Worm (Caenorhabditis elegans) whole organism, L4 larva: Measurements from ENCODE around the gene cul-1.

Experiments used
- D1046.2 ChIP-seq: fragments of 200-800 bp; sonication (Bioruptor generic); IDR thresholded peaks from 2 replicates; pipeline ENCODE4 v1.3.6; 2022; ENCODE audit warnings: missing genetic modification characterization, missing compliant biosample characterization
- F10B5.3 ChIP-seq: sonication (generic microtip); optimal IDR thresholded peaks from 2 replicates; lab custom pipeline; 2016; ENCODE audit warnings: mild to moderate bottlenecking, missing genetic modification characterization, missing compliant biosample characterization
- F37D6.2 ChIP-seq: sonication (generic microtip); optimal IDR thresholded peaks from 2 replicates; lab custom pipeline; 2016; ENCODE audit warnings: mild to moderate bottlenecking, missing genetic modification characterization, missing compliant biosample characterization
- F44E2.7 ChIP-seq: fragments of 200-800 bp; sonication (Bioruptor generic); IDR thresholded peaks from 2 replicates; pipeline ENCODE4 v2.1.2; 2022; ENCODE audit warnings: missing genetic modification characterization, missing compliant biosample characterization
- R02D3.7 ChIP-seq: fragments of 150-350 bp; sonication (generic microtip); optimal IDR thresholded peaks from 3 replicates; lab custom pipeline; 2014; ENCODE audit warnings: missing biosample characterization, missing genetic modification characterization
- T20F7.1 ChIP-seq: fragments of 200-800 bp; sonication (Bioruptor generic); optimal IDR thresholded peaks from 2 replicates; lab custom pipeline; 2018; ENCODE audit warnings: mild to moderate bottlenecking, missing genetic modification characterization, missing compliant biosample characterization
- T26A8.4 ChIP-seq: fragments of 200-800 bp; sonication (Bioruptor generic); IDR thresholded peaks from 2 replicates; pipeline ENCODE4 v1.3.6; 2022; ENCODE audit warnings: missing genetic modification characterization, missing compliant biosample characterization
- Y48G9A.11 ChIP-seq: fragments of 200-800 bp; sonication (Bioruptor generic); IDR thresholded peaks from 2 replicates; pipeline ENCODE4 v1.3.6; 2022; ENCODE audit warnings: missing genetic modification reagents, missing genetic modification characterization, missing compliant biosample characterization
- Y75B8A.6 ChIP-seq: fragments of 200-800 bp; sonication (Bioruptor generic); IDR thresholded peaks from 2 replicates; pipeline ENCODE4 v1.3.6; 2022; ENCODE audit warnings: missing genetic modification reagents, missing genetic modification characterization, missing compliant biosample characterization
- ZK337.2 ChIP-seq: fragments of 200-800 bp; sonication (Bioruptor generic); IDR thresholded peaks from 2 replicates; pipeline ENCODE4 v1.3.6; 2022; ENCODE audit warnings: missing genetic modification reagents, missing genetic modification characterization, missing compliant biosample characterization
- ama-1 ChIP-seq: fragments of 150-350 bp; optimal IDR thresholded peaks from 2 replicates; lab custom pipeline; 2014; ENCODE audit warnings: inconsistent platforms, mixed read lengths
- attf-4 ChIP-seq: sonication (generic microtip); optimal IDR thresholded peaks from 3 replicates; lab custom pipeline; 2017; ENCODE audit warnings: missing biosample characterization, missing genetic modification characterization
- ceh-20 ChIP-seq: fragments of 200-800 bp; sonication (Bioruptor generic); IDR thresholded peaks from 2 replicates; pipeline ENCODE4 v1.3.6; 2022; ENCODE audit warnings: missing genetic modification reagents, missing genetic modification characterization, missing compliant biosample characterization
- ceh-32 ChIP-seq: sonication (generic microtip); optimal IDR thresholded peaks from 2 replicates; lab custom pipeline; 2016; ENCODE audit warnings: mild to moderate bottlenecking, missing genetic modification characterization, missing compliant biosample characterization; ENCODE audit not compliant: poor library complexity
- ces-1 ChIP-seq: fragments of 150-350 bp; sonication (generic microtip); optimal IDR thresholded peaks from 4 replicates; lab custom pipeline; 2014; ENCODE audit warnings: missing biosample characterization, missing genetic modification reagents, missing genetic modification characterization
- ctbp-1 ChIP-seq: fragments of 200-800 bp; sonication (Bioruptor generic); IDR thresholded peaks from 2 replicates; pipeline ENCODE4 v1.3.6; 2022; ENCODE audit warnings: missing genetic modification reagents, missing genetic modification characterization, missing compliant biosample characterization
- daf-19 ChIP-seq: fragments of 200-800 bp; sonication (Bioruptor generic); conservative IDR thresholded peaks from 2 replicates; pipeline ENCODE4 v1.3.6; 2022; ENCODE audit warnings: missing genetic modification characterization, missing compliant biosample characterization
- daf-8 ChIP-seq: fragments of 200-800 bp; sonication (Bioruptor generic); IDR thresholded peaks from 2 replicates; pipeline ENCODE4 v1.3.6; 2022; ENCODE audit warnings: missing genetic modification characterization, missing compliant biosample characterization
- dmd-9 ChIP-seq: fragments of 200-800 bp; sonication (Bioruptor generic); IDR thresholded peaks from 2 replicates; pipeline ENCODE4 v1.3.6; 2022; ENCODE audit warnings: missing genetic modification reagents, missing genetic modification characterization, missing compliant biosample characterization
- duxl-1 ChIP-seq: sonication (generic microtip); optimal IDR thresholded peaks from 2 replicates; lab custom pipeline; 2016; ENCODE audit warnings: mild to moderate bottlenecking, missing genetic modification characterization, moderate library complexity, missing compliant biosample characterization; ENCODE audit not compliant: poor library complexity
- fos-1 ChIP-seq: fragments of 150-350 bp; optimal IDR thresholded peaks from 2 replicates; lab custom pipeline; 2014; ENCODE audit warnings: missing biosample characterization, missing genetic modification characterization
- hif-1 ChIP-seq, 2 experiments: sonication (generic microtip); optimal IDR thresholded peaks; 2 replicates each; lab custom pipeline; 2016 to 2017; ENCODE audit warnings: missing compliant biosample characterization in 2 of 2, missing genetic modification characterization in 2 of 2, missing genetic modification reagents in 2 of 2, missing genotype in 2 of 2, mild to moderate bottlenecking in 1 of 2
- hlh-11 ChIP-seq: fragments of 200-800 bp; sonication (Bioruptor generic); optimal IDR thresholded peaks from 2 replicates; lab custom pipeline; 2018; ENCODE audit warnings: mild to moderate bottlenecking, missing genetic modification characterization, missing compliant biosample characterization
- hlh-30 ChIP-seq: sonication (generic microtip); optimal IDR thresholded peaks from 2 replicates; lab custom pipeline; 2017; ENCODE audit warnings: antibody characterized with exemption, mild to moderate bottlenecking, missing genetic modification characterization, missing compliant biosample characterization; ENCODE audit not compliant: insufficient read depth
- hmg-1.1 ChIP-seq: fragments of 200-800 bp; sonication (Bioruptor generic); IDR thresholded peaks from 2 replicates; pipeline ENCODE4 v1.3.6; 2022; ENCODE audit warnings: missing genetic modification reagents, missing genetic modification characterization, missing compliant biosample characterization
- lin-29 ChIP-seq: fragments of 200-800 bp; sonication (Bioruptor generic); IDR thresholded peaks from 2 replicates; pipeline ENCODE4 v1.3.6; 2022; ENCODE audit warnings: missing genetic modification reagents, missing genetic modification characterization, missing compliant biosample characterization
- lsy-2 ChIP-seq, 2 experiments: fragments of 150-350 bp in 1 of 2; sonication (generic microtip) in 1 of 2; optimal IDR thresholded peaks; 2 replicates each; lab custom pipeline; 2014 to 2017; ENCODE audit warnings: missing biosample characterization in 2 of 2, missing genetic modification characterization in 2 of 2
- madf-9 ChIP-seq: fragments of 200-800 bp; sonication (Bioruptor generic); conservative IDR thresholded peaks from 2 replicates; pipeline ENCODE4 v1.3.6; 2022; ENCODE audit warnings: missing genetic modification reagents, missing genetic modification characterization, missing compliant biosample characterization
- mep-1 ChIP-seq: fragments of 150-350 bp; sonication (generic microtip); optimal IDR thresholded peaks from 3 replicates; lab custom pipeline; 2014; ENCODE audit warnings: missing biosample characterization, missing genetic modification characterization
- mes-2 ChIP-seq: sonication (generic microtip); optimal IDR thresholded peaks from 2 replicates; lab custom pipeline; 2016; ENCODE audit warnings: missing genotype, mild to moderate bottlenecking, missing genetic modification characterization, missing compliant biosample characterization; ENCODE audit not compliant: poor library complexity, severe bottlenecking
- mxl-2 ChIP-seq: fragments of 200-800 bp; sonication (Bioruptor generic); conservative IDR thresholded peaks from 2 replicates; pipeline ENCODE4 v1.3.6; 2022; ENCODE audit warnings: missing genetic modification reagents, missing genetic modification characterization, missing compliant biosample characterization
- nhr-102 ChIP-seq: sonication (generic microtip); optimal IDR thresholded peaks from 2 replicates; lab custom pipeline; 2016; ENCODE audit warnings: mild to moderate bottlenecking, missing genetic modification characterization, moderate library complexity, missing compliant biosample characterization
- nhr-25 ChIP-seq: sonication (generic microtip); optimal IDR thresholded peaks from 2 replicates; lab custom pipeline; 2017; ENCODE audit warnings: missing genetic modification characterization, mild to moderate bottlenecking, missing compliant biosample characterization, antibody characterized with exemption, moderate library complexity, borderline replicate concordance; ENCODE audit not compliant: insufficient read depth
- nhr-41 ChIP-seq: fragments of 200-800 bp; sonication (Bioruptor generic); IDR thresholded peaks from 2 replicates; pipeline ENCODE4 v1.3.6; 2022; ENCODE audit warnings: missing genetic modification reagents, missing genetic modification characterization, missing compliant biosample characterization
- php-3 ChIP-seq: fragments of 200-800 bp; sonication (Bioruptor generic); IDR thresholded peaks from 2 replicates; pipeline ENCODE4 v1.3.6; 2022; ENCODE audit warnings: missing genetic modification reagents, missing genetic modification characterization, missing compliant biosample characterization
- pqm-1 ChIP-seq: sonication (generic microtip); optimal IDR thresholded peaks from 2 replicates; lab custom pipeline; 2017; ENCODE audit warnings: missing biosample characterization, missing genetic modification characterization
- rbr-2 ChIP-seq: sonication (generic microtip); optimal IDR thresholded peaks from 2 replicates; lab custom pipeline; 2016; ENCODE audit warnings: missing genotype, missing genetic modification characterization, missing compliant biosample characterization
- spr-1 ChIP-seq: sonication (generic microtip); optimal IDR thresholded peaks from 2 replicates; lab custom pipeline; 2016; ENCODE audit warnings: mild to moderate bottlenecking, missing genetic modification characterization, missing compliant biosample characterization
- spr-3 ChIP-seq: fragments of 200-800 bp; sonication (Bioruptor generic); optimal IDR thresholded peaks from 2 replicates; lab custom pipeline; 2018; ENCODE audit warnings: mild to moderate bottlenecking, missing genetic modification characterization, missing compliant biosample characterization
- tra-1 ChIP-seq: fragments of 200-800 bp; sonication (Bioruptor generic); IDR thresholded peaks from 2 replicates; pipeline ENCODE4 v1.3.6; 2022; ENCODE audit warnings: missing genetic modification reagents, missing genetic modification characterization, missing compliant biosample characterization
- unc-130 ChIP-seq: sonication (generic microtip); optimal IDR thresholded peaks from 2 replicates; lab custom pipeline; 2016; ENCODE audit warnings: missing genetic modification reagents, missing genetic modification characterization, missing compliant biosample characterization
- unc-62 ChIP-seq, 3 experiments: fragments of 150-350 bp in 1 of 3; sonication (generic microtip); optimal IDR thresholded peaks in 2 of 3; peaks in 1 of 3; 1 replicate in 1 of 3; 2 replicates in 2 of 3; lab custom pipeline; 2014 to 2017; ENCODE audit warnings: missing biosample characterization in 3 of 3, missing genetic modification characterization in 3 of 3, missing genetic modification reagents in 3 of 3, missing genotype in 1 of 3
- zag-1 ChIP-seq: fragments of 150-350 bp; optimal IDR thresholded peaks from 2 replicates; lab custom pipeline; 2014; ENCODE audit warnings: missing biosample characterization, missing genetic modification characterization
- zfp-2 ChIP-seq: sonication (generic microtip); optimal IDR thresholded peaks from 2 replicates; lab custom pipeline; 2016; ENCODE audit warnings: mild to moderate bottlenecking, missing genetic modification characterization, missing compliant biosample characterization
- zip-2 ChIP-seq: fragments of 150-350 bp; optimal IDR thresholded peaks from 2 replicates; lab custom pipeline; 2014; ENCODE audit warnings: missing biosample characterization, missing genetic modification characterization
- ztf-7 ChIP-seq: fragments of 150-350 bp; optimal IDR thresholded peaks from 2 replicates; lab custom pipeline; 2014; ENCODE audit warnings: missing biosample characterization, missing genetic modification characterization

The cul-1 gene

DNA sequence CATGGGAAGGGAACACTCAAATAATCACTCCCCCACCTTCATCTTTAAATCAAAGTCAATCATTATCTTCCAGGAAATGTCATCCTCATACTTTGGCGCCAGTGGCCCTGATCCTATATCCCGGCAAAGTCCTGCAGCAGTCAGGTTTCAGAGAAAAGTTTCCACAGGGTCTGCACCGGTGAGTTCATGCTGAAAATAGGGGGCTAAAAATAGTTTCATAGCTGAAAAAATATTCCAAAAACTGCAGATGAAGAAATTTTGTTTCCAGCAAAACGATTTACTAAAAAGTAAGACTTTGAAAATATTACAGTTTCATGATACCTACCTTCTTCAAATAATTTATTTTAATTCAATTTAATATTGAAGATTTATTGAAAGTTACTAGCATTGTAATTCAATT lies 17.0 kb downstream of the cul-1 start, which contains the start of gene ptr-25:
ptr-25 (plus strand) TSS at position 73 of the 400 bp plus-strand sequence.
- TF ChIP-seq unc-62 (GFP tag; optimal IDR thresholded peaks at IDR 0.05 in 1 of 2; lab: Kevin White, UChicago) (peak in 1 of 2 experiments; percentile 94), unc-62 (tag; optimal IDR thresholded peaks at IDR 0.05; lab: Kevin White, UChicago) (no peak), lsy-2 (tag; optimal IDR thresholded peaks at IDR 0.05; lab: Kevin White, UChicago) (no peak), F44E2.7 (no peak)

DNA sequence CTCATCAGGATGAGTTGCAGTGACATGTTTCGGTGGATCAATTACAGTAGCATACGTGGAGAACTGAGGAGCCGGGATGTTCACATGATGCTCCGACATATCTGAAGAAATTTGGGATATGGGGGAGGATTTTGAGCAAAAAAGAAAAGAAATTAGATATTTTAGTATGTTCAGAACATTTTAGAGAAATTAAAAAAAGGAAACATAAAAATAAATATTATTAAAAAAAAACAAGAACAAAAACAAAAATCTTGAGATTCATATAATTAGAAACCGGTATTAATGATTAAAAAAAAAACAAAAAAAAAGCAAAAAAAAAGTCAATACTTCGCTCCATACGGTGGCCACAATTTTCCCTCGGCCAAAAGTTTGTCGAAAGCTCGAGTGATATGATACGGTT lies 32.7 kb downstream of the cul-1 start, which contains the start of gene rab-33:
rab-33 (minus strand) TSS at position 101 of the 400 bp plus-strand sequence.
- TF ChIP-seq ceh-20: no peak
- no peak for TF ChIP-seq nhr-25 (tag; lab: Kevin White, UChicago)
- no peak for TF ChIP-seq spr-1 (tag; lab: Kevin White, UChicago)
- no peak for TF ChIP-seq rbr-2 (tag; lab: Kevin White, UChicago)
- no peak for TF ChIP-seq dmd-9 (GFP tag; lab: Robert Waterston, UW)

DNA sequence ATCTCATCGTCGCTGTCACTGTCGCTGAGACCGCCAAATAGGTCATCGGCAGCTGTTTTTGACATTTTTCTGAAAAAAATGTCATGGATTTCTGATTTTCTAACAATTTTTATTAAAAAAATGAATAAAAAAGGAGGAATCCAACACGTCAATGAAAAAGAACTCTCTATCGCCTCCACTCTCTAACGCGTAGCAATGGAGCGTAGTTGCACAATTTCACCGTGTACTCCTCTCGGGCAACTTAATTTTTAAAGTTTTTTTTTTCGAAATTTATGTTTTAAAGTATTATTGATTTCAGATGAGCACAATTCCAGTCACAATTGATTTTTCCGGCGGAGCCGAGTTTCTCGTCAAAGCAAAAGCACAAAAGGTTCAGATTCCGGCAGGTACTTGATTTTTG lies 34.1 kb downstream of the cul-1 start, which contains the start of the genes taf-11.3 and urm-1:
taf-11.3 (minus strand) TSS at position 69 of the 400 bp plus-strand sequence.
urm-1 (plus strand) TSS at position 299 of the 400 bp plus-strand sequence.
- TF ChIP-seq ZK337.2 (GFP tag; lab: Robert Waterston, UW): no peak
- no peak for TF ChIP-seq nhr-41 (GFP tag; lab: Robert Waterston, UW)
- peak; percentile 55 for TF ChIP-seq ztf-7
- TF ChIP-seq hlh-30: peak; percentile 30
- no peak for TF ChIP-seq spr-3 (GFP tag; lab: Kevin White, UChicago)
- TF ChIP-seq daf-19 (GFP tag; lab: Robert Waterston, UW): no peak
- TF ChIP-seq F10B5.3 (tag; lab: Kevin White, UChicago): no peak
- no peak for TF ChIP-seq D1046.2 (GFP tag; lab: Robert Waterston, UW)
- no peak for TF ChIP-seq ama-1 (lab: Kevin White, UChicago)
- TF ChIP-seq mxl-2 (GFP tag; lab: Robert Waterston, UW): no peak
- no peak for TF ChIP-seq zip-2 (tag; lab: Kevin White, UChicago)
- TF ChIP-seq hif-1 (tag; optimal IDR thresholded peaks at IDR 0.05; lab: Kevin White, UChicago): peak in 1 of 2 experiments; percentile 24
- peak; percentile 94 for TF ChIP-seq mes-2 (tag; lab: Kevin White, UChicago)
- TF ChIP-seq zag-1 (tag; lab: Kevin White, UChicago): no peak
- peak; percentile 52 for TF ChIP-seq hmg-1.1 (GFP tag; lab: Robert Waterston, UW)
- TF ChIP-seq rbr-2 (tag; lab: Kevin White, UChicago): peak; percentile 32
- TF ChIP-seq T26A8.4 (GFP tag; lab: Robert Waterston, UW): no peak
- TF ChIP-seq Y75B8A.6 (GFP tag; lab: Robert Waterston, UW): no peak
- no peak for TF ChIP-seq T20F7.1 (GFP tag; lab: Kevin White, UChicago)
- TF ChIP-seq F37D6.2 (tag; lab: Kevin White, UChicago): peak; percentile 6
- no peak for TF ChIP-seq R02D3.7
- TF ChIP-seq unc-130 (GFP tag; lab: Kevin White, UChicago): peak; percentile 35
- TF ChIP-seq duxl-1 (tag; lab: Kevin White, UChicago): no peak
- no peak for TF ChIP-seq tra-1 (GFP tag; lab: Robert Waterston, UW)
- TF ChIP-seq hlh-11 (tag; lab: Kevin White, UChicago): peak; percentile 38
- no peak for TF ChIP-seq daf-8
- TF ChIP-seq attf-4 (tag; lab: Kevin White, UChicago): no peak
- no peak for TF ChIP-seq F44E2.7
- no peak for TF ChIP-seq ceh-32 (tag; lab: Kevin White, UChicago)
- TF ChIP-seq nhr-102: peak; percentile 10
- no peak for TF ChIP-seq madf-9 (GFP tag; lab: Robert Waterston, UW)
- TF ChIP-seq spr-1 (tag; lab: Kevin White, UChicago): no peak
- no peak for TF ChIP-seq pqm-1 (tag; lab: Kevin White, UChicago)
- TF ChIP-seq php-3: no peak
- TF ChIP-seq zfp-2: no peak
- TF ChIP-seq ces-1: no peak
- no peak for TF ChIP-seq lin-29
- no peak for TF ChIP-seq ctbp-1 (GFP tag; lab: Robert Waterston, UW)
- peak; percentile 79 for TF ChIP-seq mep-1 (tag; lab: Kevin White, UChicago)
- TF ChIP-seq fos-1 (tag; lab: Kevin White, UChicago): no peak
- TF ChIP-seq Y48G9A.11 (GFP tag; lab: Robert Waterston, UW): no peak
